Worm (Caenorhabditis elegans): ENCODE measurements around the gene R07D5.2.

DNA sequence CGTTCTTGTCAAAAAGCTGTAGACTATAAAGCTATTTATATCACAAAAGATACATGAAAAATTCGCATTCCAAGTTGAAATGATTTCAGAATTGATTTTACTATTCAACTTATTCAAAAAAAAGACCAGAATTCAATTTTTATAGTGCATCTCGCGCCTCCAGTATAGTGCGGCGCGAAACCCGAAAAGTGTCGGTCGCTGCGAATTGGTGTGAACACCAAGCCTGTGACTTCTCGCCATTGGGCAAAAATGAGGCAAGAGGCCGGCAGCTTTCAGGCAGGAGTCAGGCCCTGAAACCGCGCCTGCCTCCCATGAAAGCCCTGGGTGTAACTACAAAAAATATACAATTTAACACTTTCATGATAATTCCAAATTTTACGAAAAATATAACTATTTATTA lies 42.9 kb upstream of the R07D5.2 start:
- TF ChIP-seq mel-28 (tag; optimal IDR thresholded peaks at IDR 0.05; ENCODE audit: borderline replicate concordance) (no peak), T26A5.8 (tag; optimal IDR thresholded peaks at IDR 0.05) (no peak), ceh-27 (GFP tag; optimal IDR thresholded peaks at IDR 0.05) (no peak), ztf-25 (GFP tag; IDR thresholded peaks at IDR 0.05) (no peak), ets-4 (GFP tag; optimal IDR thresholded peaks at IDR 0.05) (no peak), let-526 (GFP tag; IDR thresholded peaks at IDR 0.05) (no peak), ceh-58 (GFP tag; IDR thresholded peaks at IDR 0.05) (no peak)

Measured in whole organism, young adult.